Fruit fly (Drosophila melanogaster): Measurements from ENCODE around the gene CG44422.

dm6 chrX:11351351-11351750, 48.8 kb upstream of the CG44422 start:
- TF ChIP-seq CG8478 (optimal IDR thresholded peaks at IDR 0.05) (no peak), CTCF (optimal IDR thresholded peaks at IDR 0.05) (no peak)

All from S2 (cell line).